Worm (Caenorhabditis elegans): ENCODE measurements around the gene ckk-1.

DNA sequence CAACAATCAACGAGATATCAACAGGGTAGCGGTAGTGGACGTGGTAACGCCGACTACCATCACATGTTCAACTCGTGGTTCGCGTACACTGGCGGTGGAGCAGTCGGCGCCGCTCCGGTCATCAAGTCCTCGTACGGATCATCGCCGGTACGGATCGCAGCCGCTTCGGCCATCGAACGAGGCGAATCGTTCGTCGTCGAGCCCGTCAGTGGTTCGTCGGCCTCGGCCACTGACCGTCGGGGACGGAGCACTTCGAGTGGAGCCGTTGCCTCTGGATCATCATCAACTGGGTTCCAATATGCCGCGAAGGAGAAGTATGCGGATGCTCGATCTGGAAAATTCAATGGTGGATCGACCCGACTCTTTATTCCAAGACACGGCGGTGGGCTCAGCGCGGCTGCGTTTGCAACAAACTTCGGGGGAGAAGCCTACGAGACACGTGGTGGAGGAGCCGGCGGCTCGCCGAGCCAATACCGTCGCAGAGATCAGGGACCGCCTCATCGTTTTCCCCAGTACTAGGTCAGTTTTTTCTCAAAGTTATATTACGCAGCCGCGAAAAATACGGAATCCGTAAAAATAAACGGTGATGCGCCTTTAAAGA lies 40.2 kb downstream of the ckk-1 start:
- TF ChIP-seq bed-2 (GFP tag; IDR thresholded peaks at IDR 0.05) (no peak), Y67H2A.10 (GFP tag; conservative IDR thresholded peaks at IDR 0.05) (no peak), him-1 (tag; optimal IDR thresholded peaks at IDR 0.05) (no peak), F22D6.2 (tag; optimal IDR thresholded peaks at IDR 0.05) (no peak), nhr-90 (tag; optimal IDR thresholded peaks at IDR 0.05) (no peak)
